Worm (Caenorhabditis elegans): ENCODE results near the gene C44C10.10.

C44C10.10 gene

DNA sequence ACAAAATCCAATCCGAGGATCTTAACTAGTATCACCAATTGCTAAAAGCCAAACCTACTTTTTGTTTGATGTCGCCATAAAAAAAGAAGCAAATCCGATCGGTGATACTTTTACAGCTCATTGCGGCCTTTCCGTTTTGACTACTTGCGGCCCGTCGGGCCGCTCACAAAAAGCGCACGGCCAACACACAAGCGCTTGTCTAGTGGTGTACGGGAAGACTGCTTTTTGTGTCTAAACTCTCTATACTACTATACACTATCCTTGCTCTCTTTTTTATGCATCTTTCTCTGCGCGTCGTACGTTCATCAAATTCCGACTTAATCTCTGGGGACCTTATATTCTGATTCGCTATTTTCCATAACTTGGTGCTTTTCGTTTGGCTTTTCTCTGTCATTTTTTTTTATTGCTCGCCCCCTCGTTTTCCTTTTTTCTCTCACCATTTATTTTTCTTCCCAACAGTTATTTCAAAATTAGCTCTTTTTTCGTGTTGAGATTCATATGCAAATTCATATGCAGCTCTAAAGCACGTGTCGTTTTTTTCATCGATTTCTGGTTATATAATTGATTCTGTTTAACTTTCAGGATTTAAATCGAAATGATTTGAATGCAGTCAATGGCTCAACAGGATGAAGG is 23.5 kb upstream of the C44C10.10 start, which contains the start of gene noca-2 (continued):
- no peak for TF ChIP-seq pha-4 (GFP tag; IDR thresholded peaks at IDR 0.05)
- no peak for TF ChIP-seq pha-4 (tag; optimal IDR thresholded peaks at IDR 0.05)
- TF ChIP-seq mxl-2 (GFP tag; conservative IDR thresholded peaks at IDR 0.05): no peak
- TF ChIP-seq Y48G9A.11 (GFP tag; IDR thresholded peaks at IDR 0.05): no peak
- TF ChIP-seq vab-7 (GFP tag; IDR thresholded peaks at IDR 0.05): no peak
- TF ChIP-seq aly-2 (tag; optimal IDR thresholded peaks at IDR 0.05): no peak
- TF ChIP-seq daf-16 (GFP tag; optimal IDR thresholded peaks at IDR 0.05): no peak
- TF ChIP-seq daf-16 (tag; optimal IDR thresholded peaks at IDR 0.05): peak; percentile 24
- peak; percentile 29 for TF ChIP-seq nhr-28 (tag; optimal IDR thresholded peaks at IDR 0.05)
- no peak for TF ChIP-seq nhr-25 (tag; optimal IDR thresholded peaks at IDR 0.05; ENCODE audit: borderline replicate concordance, insufficient read depth)
- no peak for TF ChIP-seq skn-1 (tag; optimal IDR thresholded peaks at IDR 0.05)
- no peak for TF ChIP-seq ceh-28 (tag; optimal IDR thresholded peaks at IDR 0.05)
- no peak for TF ChIP-seq gei-8 (GFP tag; optimal IDR thresholded peaks at IDR 0.05)
- TF ChIP-seq nhr-10 (tag; optimal IDR thresholded peaks at IDR 0.05): no peak
- no peak for TF ChIP-seq egl-43 (GFP tag; IDR thresholded peaks at IDR 0.05)

DNA sequence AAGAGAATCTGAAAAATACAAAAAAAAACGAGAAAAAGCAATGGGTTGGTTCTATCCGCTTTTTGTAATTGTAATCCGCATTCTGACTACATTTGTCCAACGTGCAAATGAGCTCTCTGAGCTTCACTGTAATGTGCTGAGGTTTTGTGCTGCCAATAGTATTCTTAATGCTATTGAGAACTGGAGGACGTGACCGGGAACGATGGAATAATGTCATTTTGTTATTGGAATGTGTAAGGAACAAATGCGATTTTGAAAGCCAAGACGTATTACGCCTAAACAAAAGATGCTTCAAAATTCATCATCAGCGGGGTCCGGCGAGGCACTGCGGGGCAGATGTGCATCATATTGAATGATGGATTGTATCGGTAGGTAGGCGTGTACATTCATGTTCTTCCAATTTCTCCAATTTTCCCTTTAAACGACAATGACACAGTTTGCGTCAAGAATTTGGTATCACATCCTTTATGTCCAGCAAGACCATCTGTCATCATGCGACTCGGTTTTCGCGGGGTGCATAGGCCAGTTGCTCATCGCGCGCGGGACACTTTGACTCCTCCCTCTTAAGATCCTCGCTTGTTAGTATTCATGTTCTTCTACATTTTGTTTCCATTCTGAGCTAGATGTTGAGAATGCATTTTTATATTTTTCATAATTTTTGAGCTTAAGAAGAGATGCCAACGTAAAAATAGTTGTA is 16.9 kb upstream of the C44C10.10 start:
- TF ChIP-seq ceh-20 (GFP tag; IDR thresholded peaks at IDR 0.05) (no peak), arid-1 (GFP tag; conservative IDR thresholded peaks at IDR 0.05) (no peak), nhr-42 (GFP tag; IDR thresholded peaks at IDR 0.05) (no peak), unc-62 (GFP tag; optimal IDR thresholded peaks at IDR 0.05 in 1 of 2) (peak in 1 of 2 experiments; percentile 51), unc-62 (tag; optimal IDR thresholded peaks at IDR 0.05) (no peak), saeg-2 (GFP tag; IDR thresholded peaks at IDR 0.05) (no peak), nhr-11 (tag; optimal IDR thresholded peaks at IDR 0.05) (no peak)

DNA sequence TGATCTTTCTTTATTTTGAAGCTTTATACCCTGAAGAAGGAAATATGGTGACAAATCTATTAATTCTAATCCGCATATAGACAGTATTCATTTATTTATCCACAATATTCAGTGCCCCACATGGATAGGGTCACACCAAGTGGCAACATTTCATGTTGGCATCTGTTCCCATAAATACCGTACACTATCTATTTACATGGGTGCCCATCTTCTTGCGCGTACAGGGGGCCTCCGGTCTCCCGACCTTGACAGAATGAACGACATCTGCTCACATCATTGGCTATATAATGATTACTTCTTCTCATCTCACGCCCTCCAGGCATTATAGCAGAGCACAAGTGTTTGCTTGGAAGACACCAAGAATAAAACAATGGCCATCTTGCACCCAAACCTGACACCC is 14.5 kb upstream of the C44C10.10 start:
- no peak for TF ChIP-seq saeg-2 (GFP tag; IDR thresholded peaks at IDR 0.05)
- TF ChIP-seq nhr-102 (tag; optimal IDR thresholded peaks at IDR 0.05): no peak
- TF ChIP-seq F49E8.2 (tag; optimal IDR thresholded peaks at IDR 0.05; ENCODE audit: borderline replicate concordance): no peak
- no peak for TF ChIP-seq F10B5.3 (tag; optimal IDR thresholded peaks at IDR 0.05)
- no peak for TF ChIP-seq lim-7 (GFP tag; IDR thresholded peaks at IDR 0.05)
- no peak for TF ChIP-seq pqm-1 (tag; optimal IDR thresholded peaks at IDR 0.05)
- no peak for TF ChIP-seq hlh-30 (tag; optimal IDR thresholded peaks at IDR 0.05; ENCODE audit: insufficient read depth)
- TF ChIP-seq T20F7.1 (GFP tag; optimal IDR thresholded peaks at IDR 0.05): no peak
- TF ChIP-seq lir-3 (tag; optimal IDR thresholded peaks at IDR 0.05): no peak
- no peak for TF ChIP-seq mdl-1 (tag; optimal IDR thresholded peaks at IDR 0.05)
- no peak for TF ChIP-seq unc-62 (GFP tag; optimal IDR thresholded peaks at IDR 0.05 in 1 of 2)
- TF ChIP-seq unc-62 (tag; optimal IDR thresholded peaks at IDR 0.05): no peak

ce11 chrX:11679211-11679977 is 10.7 kb upstream of the C44C10.10 start:
- TF ChIP-seq hlh-30 (tag; optimal IDR thresholded peaks at IDR 0.05; ENCODE audit: insufficient read depth) (peak; percentile 33), dmd-6 (GFP tag; IDR thresholded peaks at IDR 0.05) (peak; percentile 93), F44E2.7 (GFP tag; IDR thresholded peaks at IDR 0.05) (no peak), nhr-48 (tag; optimal IDR thresholded peaks at IDR 0.05) (peak; percentile 29), dve-1 (tag; optimal IDR thresholded peaks at IDR 0.05; ENCODE audit: insufficient read depth) (peak; percentile 26), hif-1 (tag; optimal IDR thresholded peaks at IDR 0.05) (peak in 1 of 2 experiments; percentile 18), hlh-11 (tag; optimal IDR thresholded peaks at IDR 0.05) (peak; percentile 49), fos-1 (tag; optimal IDR thresholded peaks at IDR 0.05) (no peak), daf-16 (GFP tag; optimal IDR thresholded peaks at IDR 0.05) (peak in 1 of 2 experiments; percentile 59), daf-16 (tag; optimal IDR thresholded peaks at IDR 0.05) (peak; percentile 87), tra-1 (GFP tag; IDR thresholded peaks at IDR 0.05) (peak; percentile 67; the same call in 1 of the 2 replicates), spr-1 (tag; optimal IDR thresholded peaks at IDR 0.05) (no peak), ZK337.2 (GFP tag; IDR thresholded peaks at IDR 0.05) (no peak), unc-62 (GFP tag; optimal IDR thresholded peaks at IDR 0.05 in 1 of 2) (peak in 1 of 2 experiments; percentile 97), unc-62 (tag; optimal IDR thresholded peaks at IDR 0.05) (no peak), nhr-6 (tag; optimal IDR thresholded peaks at IDR 0.05) (no peak), vab-7 (GFP tag; IDR thresholded peaks at IDR 0.05) (no peak), nhr-237 (tag; optimal IDR thresholded peaks at IDR 0.05) (no peak)
